Worm (Caenorhabditis elegans) whole organism, mixed stage, embryonic: ENCODE measurements around the gene F35A5.5.

ENCODE experiments used
- M03D4.4 ChIP-seq: sonication (generic microtip); optimal IDR thresholded peaks from 2 replicates; lab custom pipeline; 2017; ENCODE audit warnings: mild to moderate bottlenecking, missing genetic modification characterization, missing compliant biosample characterization
- bed-3 ChIP-seq: fragments of 200-800 bp; sonication (Bioruptor generic); optimal IDR thresholded peaks from 3 replicates; lab custom pipeline; 2018; ENCODE audit warnings: mild to moderate bottlenecking, missing genetic modification characterization, moderate library complexity, missing compliant biosample characterization
- blmp-1 ChIP-seq: fragments of 150-350 bp; optimal IDR thresholded peaks from 2 replicates; lab custom pipeline; 2014; ENCODE audit warnings: missing biosample characterization, missing genetic modification characterization
- ceh-43 ChIP-seq: fragments of 200-800 bp; sonication (Bioruptor generic); optimal IDR thresholded peaks from 2 replicates; lab custom pipeline; 2018; ENCODE audit warnings: mild to moderate bottlenecking, missing genetic modification characterization, moderate library complexity, missing compliant biosample characterization
- ceh-83 ChIP-seq: fragments of 200-800 bp; sonication (Bioruptor generic); optimal IDR thresholded peaks from 2 replicates; lab custom pipeline; 2018; ENCODE audit warnings: mild to moderate bottlenecking, missing genetic modification characterization, missing compliant biosample characterization
- ces-1 ChIP-seq: fragments of 150-350 bp; optimal IDR thresholded peaks from 2 replicates; lab custom pipeline; 2014; ENCODE audit warnings: missing biosample characterization, missing genetic modification reagents, missing genetic modification characterization
- cnd-1 ChIP-seq: fragments of 200-800 bp; sonication (Bioruptor generic); optimal IDR thresholded peaks from 2 replicates; lab custom pipeline; 2018; ENCODE audit warnings: mild to moderate bottlenecking, missing genetic modification characterization, missing compliant biosample characterization
- drap-1 ChIP-seq: fragments of 200-800 bp; sonication (Bioruptor generic); optimal IDR thresholded peaks from 3 replicates; lab custom pipeline; 2018; ENCODE audit warnings: mild to moderate bottlenecking, missing genetic modification characterization, missing compliant biosample characterization
- elt-1 ChIP-seq: sonication (generic microtip); optimal IDR thresholded peaks from 2 replicates; lab custom pipeline; 2017; ENCODE audit warnings: missing genetic modification characterization, mild to moderate bottlenecking, missing compliant biosample characterization, antibody characterized with exemption, moderate library complexity, borderline replicate concordance; ENCODE audit not compliant: insufficient read depth
- elt-3 ChIP-seq: fragments of 150-350 bp; optimal IDR thresholded peaks from 2 replicates; lab custom pipeline; 2014; ENCODE audit warnings: missing biosample characterization, missing genetic modification characterization
- flh-1 ChIP-seq: fragments of 200-800 bp; sonication (Bioruptor generic); optimal IDR thresholded peaks from 2 replicates; lab custom pipeline; 2018; ENCODE audit warnings: mild to moderate bottlenecking, missing genetic modification characterization, moderate library complexity, missing compliant biosample characterization
- hlh-1 ChIP-seq: fragments of 150-350 bp; optimal IDR thresholded peaks from 2 replicates; lab custom pipeline; 2014; ENCODE audit warnings: missing biosample characterization, missing genetic modification reagents, missing genetic modification characterization
- lin-13 ChIP-seq: fragments of 150-350 bp; optimal IDR thresholded peaks from 2 replicates; lab custom pipeline; 2014; ENCODE audit warnings: missing biosample characterization, missing genetic modification characterization
- lin-32 ChIP-seq: fragments of 200-800 bp; sonication (Bioruptor generic); optimal IDR thresholded peaks from 2 replicates; lab custom pipeline; 2018; ENCODE audit warnings: mild to moderate bottlenecking, missing genetic modification characterization, missing compliant biosample characterization
- mab-5 ChIP-seq: fragments of 150-350 bp; optimal IDR thresholded peaks from 2 replicates; lab custom pipeline; 2014; ENCODE audit warnings: missing biosample characterization, missing genetic modification characterization
- mep-1 ChIP-seq: fragments of 150-350 bp; optimal IDR thresholded peaks from 2 replicates; lab custom pipeline; 2017; ENCODE audit warnings: missing biosample characterization, missing genetic modification reagents, missing genetic modification characterization, inconsistent platforms
- mls-2 ChIP-seq: sonication (generic microtip); optimal IDR thresholded peaks from 2 replicates; lab custom pipeline; 2016; ENCODE audit warnings: mild to moderate bottlenecking, missing genetic modification characterization, moderate library complexity, missing compliant biosample characterization
- nhr-12 ChIP-seq: fragments of 150-350 bp; optimal IDR thresholded peaks from 2 replicates; lab custom pipeline; 2014; ENCODE audit warnings: missing biosample characterization, missing genetic modification characterization
- nhr-2 ChIP-seq: fragments of 150-350 bp; optimal IDR thresholded peaks from 2 replicates; lab custom pipeline; 2014; ENCODE audit warnings: missing biosample characterization, missing genetic modification characterization
- nhr-237 ChIP-seq: fragments of 150-350 bp; optimal IDR thresholded peaks from 2 replicates; lab custom pipeline; 2014; ENCODE audit warnings: missing biosample characterization, missing genetic modification characterization
- nhr-76 ChIP-seq: sonication (generic microtip); optimal IDR thresholded peaks from 2 replicates; lab custom pipeline; 2017; ENCODE audit warnings: missing biosample characterization, missing genetic modification characterization
- pha-4 ChIP-seq: fragments of 150-350 bp; optimal IDR thresholded peaks from 2 replicates; lab custom pipeline; 2018; ENCODE audit warnings: missing biosample characterization, missing genetic modification reagents, missing genetic modification characterization
- sem-2 ChIP-seq: fragments of 200-800 bp; sonication (Bioruptor generic); optimal IDR thresholded peaks from 2 replicates; lab custom pipeline; 2018; ENCODE audit warnings: mild to moderate bottlenecking, missing genetic modification characterization, missing compliant biosample characterization
- snpc-4 ChIP-seq: fragments of 150-350 bp; optimal IDR thresholded peaks from 2 replicates; lab custom pipeline; 2014; ENCODE audit warnings: missing biosample characterization, missing genetic modification characterization
- sptf-1 ChIP-seq: sonication (generic microtip); optimal IDR thresholded peaks from 2 replicates; lab custom pipeline; 2017; ENCODE audit warnings: mild to moderate bottlenecking, missing genetic modification characterization, moderate library complexity, missing compliant biosample characterization
- tbx-8 ChIP-seq: fragments of 200-800 bp; sonication (Bioruptor generic); optimal IDR thresholded peaks from 2 replicates; lab custom pipeline; 2018; ENCODE audit warnings: mild to moderate bottlenecking, missing genetic modification characterization, moderate library complexity, missing compliant biosample characterization
- unc-120 ChIP-seq: sonication (generic microtip); optimal IDR thresholded peaks from 2 replicates; lab custom pipeline; 2017; ENCODE audit warnings: missing genetic modification characterization, missing compliant biosample characterization; ENCODE audit not compliant: poor library complexity, severe bottlenecking
- unc-39 ChIP-seq: fragments of 150-350 bp; optimal IDR thresholded peaks from 2 replicates; lab custom pipeline; 2014; ENCODE audit warnings: missing biosample characterization, missing genetic modification characterization
- unc-62 ChIP-seq: fragments of 150-350 bp; optimal IDR thresholded peaks from 2 replicates; lab custom pipeline; 2014; ENCODE audit warnings: missing biosample characterization, missing genetic modification reagents, missing genetic modification characterization
- zip-8 ChIP-seq: fragments of 150-350 bp; optimal IDR thresholded peaks from 2 replicates; lab custom pipeline; 2014; ENCODE audit warnings: missing biosample characterization, missing genetic modification characterization
- ztf-11 ChIP-seq: fragments of 150-350 bp; optimal IDR thresholded peaks from 2 replicates; lab custom pipeline; 2014; ENCODE audit warnings: missing biosample characterization, missing genetic modification characterization

The F35A5.5 gene

ce11 chrX:3835632-3836031 lies 40.1 kb upstream of the F35A5.5 start:
- TF ChIP-seq nhr-12 (no peak), blmp-1 (tag; lab: Kevin White, UChicago) (no peak), sptf-1 (no peak), ztf-11 (tag; lab: Kevin White, UChicago) (no peak), ceh-43 (no peak), unc-39 (no peak), elt-1 (tag; lab: Kevin White, UChicago) (no peak), drap-1 (GFP tag; lab: Kevin White, UChicago) (no peak), unc-62 (GFP tag; lab: Kevin White, UChicago) (no peak), hlh-1 (tag; lab: Kevin White, UChicago) (no peak), ces-1 (GFP tag; lab: Kevin White, UChicago) (no peak), cnd-1 (tag; lab: Kevin White, UChicago) (no peak), lin-32 (no peak), M03D4.4 (tag; lab: Kevin White, UChicago) (no peak), ceh-83 (GFP tag; lab: Kevin White, UChicago) (no peak)

DNA sequence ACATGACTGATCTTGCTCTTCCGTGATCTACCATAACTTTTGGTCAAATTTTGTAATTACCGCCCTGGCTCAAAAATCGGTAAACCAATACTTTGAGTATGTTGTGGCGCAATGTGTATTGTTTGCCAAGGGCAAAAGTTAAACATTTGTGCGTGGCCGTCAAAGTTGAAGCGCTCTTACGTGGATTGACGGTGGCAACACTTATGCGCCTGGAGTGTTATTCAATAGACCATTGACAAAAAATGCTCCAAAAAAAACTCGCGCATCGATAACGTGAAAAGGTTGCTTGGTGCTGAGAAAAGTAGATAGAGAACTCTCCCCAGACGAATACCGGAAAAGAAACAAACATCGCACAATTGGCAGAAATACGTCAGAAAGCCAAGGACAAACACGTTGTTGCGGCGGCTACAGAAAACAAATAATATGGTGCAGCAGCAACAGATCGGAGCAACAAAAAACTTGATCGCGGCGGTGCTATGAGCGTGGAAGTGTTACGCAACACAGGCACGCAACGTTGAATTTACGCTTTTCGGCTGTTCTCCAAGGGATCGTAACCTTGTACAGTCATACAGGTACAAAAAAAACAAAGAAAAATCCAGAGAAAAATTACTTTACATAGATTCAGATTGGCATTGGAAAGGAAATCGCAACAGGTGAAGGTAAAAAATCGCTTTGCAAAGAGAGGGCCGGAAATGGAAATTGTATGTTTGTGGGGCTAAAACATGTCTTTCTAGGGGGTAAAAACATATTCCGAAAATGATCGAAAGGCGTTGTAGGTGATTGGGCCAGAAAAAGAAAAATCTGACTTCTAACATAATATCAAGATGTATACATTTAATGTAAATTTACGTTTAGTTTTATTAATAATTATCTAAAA lies 38.7 kb upstream of the F35A5.5 start:
- no peak for TF ChIP-seq lin-32
- TF ChIP-seq nhr-237 (tag; lab: Kevin White, UChicago), result no peak
- no peak for TF ChIP-seq cnd-1 (tag; lab: Kevin White, UChicago)
- TF ChIP-seq unc-62 (GFP tag; lab: Kevin White, UChicago), result no peak
- peak; percentile 66 for TF ChIP-seq zip-8
- TF ChIP-seq ztf-11 (tag; lab: Kevin White, UChicago), result no peak

ce11 chrX:3832059-3832641 lies 36.6 kb upstream of the F35A5.5 start:
- TF ChIP-seq mep-1 (no peak), snpc-4 (tag; lab: Kevin White, UChicago) (no peak), sptf-1 (no peak), ces-1 (GFP tag; lab: Kevin White, UChicago) (no peak), zip-8 (no peak), blmp-1 (tag; lab: Kevin White, UChicago) (no peak), nhr-237 (tag; lab: Kevin White, UChicago) (no peak), mab-5 (tag; lab: Kevin White, UChicago) (no peak), unc-39 (no peak), nhr-76 (no peak), unc-62 (GFP tag; lab: Kevin White, UChicago) (no peak), flh-1 (no peak), pha-4 (tag; lab: Kevin White, UChicago) (no peak), sem-2 (no peak), elt-1 (tag; lab: Kevin White, UChicago) (no peak), tbx-8 (no peak), ztf-11 (tag; lab: Kevin White, UChicago) (no peak), elt-3 (tag; lab: Kevin White, UChicago) (no peak), bed-3 (GFP tag; lab: Kevin White, UChicago) (no peak), nhr-2 (no peak)

- TF ChIP-seq zip-8, result no peak
- no peak for TF ChIP-seq nhr-2
- TF ChIP-seq unc-62 (GFP tag; lab: Kevin White, UChicago), result no peak
- TF ChIP-seq bed-3 (GFP tag; lab: Kevin White, UChicago), result no peak
- no peak for TF ChIP-seq unc-120
- TF ChIP-seq nhr-12, result no peak
- no peak for TF ChIP-seq M03D4.4 (tag; lab: Kevin White, UChicago)
These were observed 35.3 kb upstream of the F35A5.5 start for ce11 chrX:3830872-3831271.

DNA sequence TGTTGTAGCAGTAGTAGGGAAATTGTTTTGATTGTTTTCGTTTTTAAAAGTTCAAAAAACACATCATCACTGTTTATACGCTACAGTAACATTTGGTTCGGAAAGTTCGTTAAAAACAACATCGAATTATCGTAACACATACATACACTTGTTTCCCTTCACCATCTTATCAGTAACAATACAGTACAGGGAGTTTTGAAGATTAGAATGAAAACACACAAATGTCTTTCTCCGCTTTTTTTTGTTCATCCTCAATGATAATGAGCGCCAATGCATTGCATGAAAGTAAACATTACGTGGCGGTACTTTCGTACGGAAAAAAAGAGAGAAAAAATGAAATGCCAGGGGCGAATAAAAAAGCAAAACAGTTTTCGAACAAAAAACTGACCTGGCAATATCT lies 34.1 kb upstream of the F35A5.5 start:
- TF ChIP-seq blmp-1 (tag; lab: Kevin White, UChicago), result no peak
- no peak for TF ChIP-seq nhr-76
- TF ChIP-seq ces-1 (GFP tag; lab: Kevin White, UChicago), result no peak
- TF ChIP-seq mab-5 (tag; lab: Kevin White, UChicago), result no peak
- no peak for TF ChIP-seq cnd-1 (tag; lab: Kevin White, UChicago)
- no peak for TF ChIP-seq lin-13 (tag; lab: Kevin White, UChicago)
- TF ChIP-seq hlh-1 (tag; lab: Kevin White, UChicago), result no peak
- no peak for TF ChIP-seq ceh-43
- TF ChIP-seq mls-2 (tag; lab: Kevin White, UChicago), result no peak
